Fruit fly (Drosophila melanogaster): ENCODE data around the gene CG33648.

Gene CG33648

dm6 chr2L:14505004-14505835 lies 18.9 kb upstream of the CG33648 start (continued):
- TF ChIP-seq org-1 (GFP tag; optimal IDR thresholded peaks at IDR 0.05) (peak; percentile 89), Vsx1 (GFP tag; optimal IDR thresholded peaks at IDR 0.05) (peak; percentile 94), Fer3 (tag; optimal IDR thresholded peaks at IDR 0.05) (peak; percentile 76), Drgx (GFP tag; IDR thresholded peaks at IDR 0.05) (peak; percentile 42), HmgZ (tag; optimal IDR thresholded peaks at IDR 0.05) (peak; percentile 92), zf30C (GFP tag; optimal IDR thresholded peaks at IDR 0.05) (no peak), gce (GFP tag; IDR thresholded peaks at IDR 0.05) (peak; percentile 90), CG18476 (GFP tag; optimal IDR thresholded peaks at IDR 0.05) (peak; percentile 76), odd (GFP tag; optimal IDR thresholded peaks at IDR 0.05) (peak; percentile 89), CG5180 (GFP tag; optimal IDR thresholded peaks at IDR 0.05) (peak; percentile 82), CG11398 (GFP tag; optimal IDR thresholded peaks at IDR 0.05) (peak; percentile 93), CG3065 (GFP tag; optimal IDR thresholded peaks at IDR 0.05) (peak; percentile 76), CG5245 (GFP tag; optimal IDR thresholded peaks at IDR 0.05) (peak; percentile 64), jumu (GFP tag; optimal IDR thresholded peaks at IDR 0.05) (peak; percentile 76), Optix (GFP tag; IDR thresholded peaks at IDR 0.05) (peak; percentile 66; the same call in 1 of the 3 replicates), CG7786 (GFP tag; optimal IDR thresholded peaks at IDR 0.05) (peak; percentile 85), CG9876 (GFP tag; optimal IDR thresholded peaks at IDR 0.05) (peak; percentile 91), ci (GFP tag; IDR thresholded peaks at IDR 0.05) (peak; percentile 96), CG18262 (tag; optimal IDR thresholded peaks at IDR 0.05) (peak; percentile 74), bigmax (GFP tag; optimal IDR thresholded peaks at IDR 0.05) (peak; percentile 63), Camta (GFP tag; optimal IDR thresholded peaks at IDR 0.05) (peak; percentile 95), Hmx (GFP tag; optimal IDR thresholded peaks at IDR 0.05) (no peak), H15 (GFP tag; IDR thresholded peaks at IDR 0.05) (no peak), CG34224 (GFP tag; IDR thresholded peaks at IDR 0.05; ENCODE audit: partially characterized antibody) (no peak), CG6175 (GFP tag; IDR thresholded peaks at IDR 0.05) (peak; percentile 62; the same call in 2 of the 3 replicates), CG13123 (GFP tag; optimal IDR thresholded peaks at IDR 0.05) (peak; percentile 90), CG13424 (tag; optimal IDR thresholded peaks at IDR 0.05) (peak; percentile 80), maf-S (GFP tag; optimal IDR thresholded peaks at IDR 0.05) (peak; percentile 80), CG10321 (GFP tag; IDR thresholded peaks at IDR 0.05) (peak; percentile 73), HLHmδ (GFP tag; optimal IDR thresholded peaks at IDR 0.05) (peak; percentile 80), CG10654 (GFP tag; optimal IDR thresholded peaks at IDR 0.05) (peak; percentile 84), caup (GFP tag; optimal IDR thresholded peaks at IDR 0.05; ENCODE audit: severe bottlenecking) (peak; percentile 90), hb (GFP tag; IDR thresholded peaks at IDR 0.05; ENCODE audit: partially characterized antibody) (no peak), CG17359 (tag; optimal IDR thresholded peaks at IDR 0.05) (peak; percentile 87), Sox102F (GFP tag; optimal IDR thresholded peaks at IDR 0.05) (peak; percentile 76), tap (tag; optimal IDR thresholded peaks at IDR 0.05) (peak; percentile 48), CoRest (tag; optimal IDR thresholded peaks at IDR 0.05) (peak; percentile 88), Taf1 (GFP tag; IDR thresholded peaks at IDR 0.05) (0 out of 2 replicates have a peak, but pooled peaks have one; percentile 9), Deaf1 (tag; optimal IDR thresholded peaks at IDR 0.05) (no peak), Usf (GFP tag; optimal IDR thresholded peaks at IDR 0.05) (peak; percentile 49), CG10147 (GFP tag; optimal IDR thresholded peaks at IDR 0.05) (peak; percentile 73), CG5953 (GFP tag; IDR thresholded peaks at IDR 0.05) (peak; percentile 86), Stat92E (GFP tag; optimal IDR thresholded peaks at IDR 0.05) (no peak), B-H1 (GFP tag; IDR thresholded peaks at IDR 0.05) (peak; percentile 68; the same call in 1 of the 3 replicates), CG12391 (tag; optimal IDR thresholded peaks at IDR 0.05) (peak; percentile 79), kni (GFP tag; optimal IDR thresholded peaks at IDR 0.05) (peak; percentile 89), CG2116 (GFP tag; optimal IDR thresholded peaks at IDR 0.05) (peak; percentile 77), Ets65A (GFP tag) (no peak)

All from whole organism, embryonic.